Fruit fly (Drosophila melanogaster) whole organism, prepupa: ENCODE results near the gene Gyc89Db.

Source experiments
- Blimp-1 ChIP-seq: fragments of 200-800 bp; sonication (Bioruptor generic); optimal IDR thresholded peaks from 3 replicates; lab custom pipeline; 2017; ENCODE audit warnings: missing biosample characterization, missing genetic modification characterization, mild to moderate bottlenecking, moderate library complexity, missing genetic modification reagents
- CG10669 ChIP-seq: fragments of 200-800 bp; sonication (Bioruptor generic); optimal IDR thresholded peaks from 3 replicates; lab custom pipeline; 2018; ENCODE audit warnings: missing biosample characterization, mild to moderate bottlenecking, missing genetic modification characterization, moderate library complexity
- CG11294 ChIP-seq: fragments of 200-800 bp; sonication (Bioruptor generic); IDR thresholded peaks from 2 replicates; pipeline ENCODE4 v1.3.6; 2022; ENCODE audit warnings: missing biosample characterization, missing genetic modification characterization
- CG15336 ChIP-seq: fragments of 200-800 bp; sonication (Bioruptor generic); IDR thresholded peaks from 2 replicates; pipeline ENCODE4 v1.3.6; 2022; ENCODE audit warnings: missing biosample characterization, missing genetic modification characterization
- CG1621 ChIP-seq: fragments of 200-800 bp; sonication (Bioruptor generic); optimal IDR thresholded peaks from 3 replicates; lab custom pipeline; 2018; ENCODE audit warnings: missing biosample characterization, mild to moderate bottlenecking, missing genetic modification characterization
- CG3032 ChIP-seq: fragments of 200-800 bp; optimal IDR thresholded peaks from 2 replicates; lab custom pipeline; 2019; ENCODE audit warnings: missing biosample characterization, mild to moderate bottlenecking, missing genetic modification characterization, moderate library complexity
- CG31627 ChIP-seq: fragments of 200-800 bp; sonication (Bioruptor generic); optimal IDR thresholded peaks from 3 replicates; lab custom pipeline; 2016; ENCODE audit warnings: missing biosample characterization, missing genetic modification characterization
- CG32006 ChIP-seq: fragments of 200-800 bp; sonication (Bioruptor generic); optimal IDR thresholded peaks from 3 replicates; lab custom pipeline; 2017; ENCODE audit warnings: missing biosample characterization, mild to moderate bottlenecking, missing genetic modification characterization
- CG34406 ChIP-seq: fragments of 200-800 bp; sonication (Bioruptor generic); optimal IDR thresholded peaks from 3 replicates; lab custom pipeline; 2016; ENCODE audit warnings: missing biosample characterization, missing genetic modification characterization
- CG4318 ChIP-seq: fragments of 200-800 bp; sonication (Bioruptor generic); optimal IDR thresholded peaks from 3 replicates; lab custom pipeline; 2017; ENCODE audit warnings: missing biosample characterization, mild to moderate bottlenecking, missing genetic modification characterization
- CG6163 ChIP-seq: fragments of 200-800 bp; sonication (Bioruptor generic); IDR thresholded peaks from 3 replicates; pipeline ENCODE4 v1.3.6; 2022; ENCODE audit warnings: missing biosample characterization, missing genetic modification characterization
- CG6276 ChIP-seq: fragments of 200-800 bp; sonication (Bioruptor generic); optimal IDR thresholded peaks from 2 replicates; lab custom pipeline; 2017; ENCODE audit warnings: missing biosample characterization, mild to moderate bottlenecking, missing genetic modification characterization
- CG6792 ChIP-seq: fragments of 200-800 bp; sonication (Bioruptor generic); optimal IDR thresholded peaks from 3 replicates; lab custom pipeline; 2016; ENCODE audit warnings: missing biosample characterization, missing genetic modification characterization
- CG8119 ChIP-seq: fragments of 200-800 bp; sonication (Bioruptor generic); IDR thresholded peaks from 3 replicates; pipeline ENCODE4 v1.3.6; 2022; ENCODE audit warnings: missing biosample characterization, missing genetic modification characterization
- CG8632 ChIP-seq: fragments of 200-800 bp; sonication (Bioruptor generic); optimal IDR thresholded peaks from 3 replicates; lab custom pipeline; 2016; ENCODE audit warnings: missing biosample characterization, missing genetic modification characterization
- CG9139 ChIP-seq: fragments of 200-800 bp; sonication (Bioruptor generic); optimal IDR thresholded peaks from 3 replicates; lab custom pipeline; 2017; ENCODE audit warnings: missing biosample characterization, mild to moderate bottlenecking, missing genetic modification characterization
- Eip75B ChIP-seq: fragments of 200-800 bp; sonication (Bioruptor generic); optimal IDR thresholded peaks from 3 replicates; lab custom pipeline; 2016; ENCODE audit warnings: missing biosample characterization, missing genetic modification characterization
- Eip78C ChIP-seq: fragments of 200-800 bp; sonication (Bioruptor generic); peaks from one replicate; lab custom pipeline; 2016; ENCODE audit warnings: missing biosample characterization, missing genetic modification characterization
- Eip93F ChIP-seq: fragments of 200-800 bp; sonication (Bioruptor generic); optimal IDR thresholded peaks from 2 replicates; lab custom pipeline; 2016; ENCODE audit warnings: missing biosample characterization, mild to moderate bottlenecking, missing genetic modification characterization
- Ets96B ChIP-seq: fragments of 200-800 bp; optimal IDR thresholded peaks from 2 replicates; lab custom pipeline; 2019; ENCODE audit warnings: missing biosample characterization, mild to moderate bottlenecking, missing genetic modification characterization, moderate library complexity
- Gug ChIP-seq: fragments of 200-800 bp; sonication (Bioruptor generic); IDR thresholded peaks from 2 replicates; pipeline ENCODE4 v1.3.6; 2022; ENCODE audit warnings: missing biosample characterization, missing genetic modification characterization
- Hr39 ChIP-seq: fragments of 200-800 bp; sonication (Bioruptor generic); optimal IDR thresholded peaks from 2 replicates; lab custom pipeline; 2016; ENCODE audit warnings: missing biosample characterization, missing genetic modification characterization
- Hr4 ChIP-seq: fragments of 200-800 bp; sonication (Bioruptor generic); optimal IDR thresholded peaks from 3 replicates; lab custom pipeline; 2016; ENCODE audit warnings: missing biosample characterization, missing genetic modification characterization
- Lpt ChIP-seq: fragments of 200-800 bp; sonication (Bioruptor generic); optimal IDR thresholded peaks from 3 replicates; lab custom pipeline; 2016; ENCODE audit warnings: missing biosample characterization, missing genetic modification characterization
- Met ChIP-seq: fragments of 200-800 bp; sonication (Bioruptor generic); optimal IDR thresholded peaks from 3 replicates; lab custom pipeline; 2016; ENCODE audit warnings: missing biosample characterization, missing genetic modification characterization
- OdsH ChIP-seq: fragments of 200-800 bp; sonication (Bioruptor generic); optimal IDR thresholded peaks from 3 replicates; lab custom pipeline; 2016; ENCODE audit warnings: missing biosample characterization, missing genetic modification characterization
- Sox14 ChIP-seq: fragments of 200-800 bp; sonication (Bioruptor generic); optimal IDR thresholded peaks from 3 replicates; lab custom pipeline; 2016; ENCODE audit warnings: missing biosample characterization, missing genetic modification characterization
- Sox15 ChIP-seq: fragments of 200-800 bp; sonication (Bioruptor generic); optimal IDR thresholded peaks from 3 replicates; lab custom pipeline; 2016; ENCODE audit warnings: missing biosample characterization, missing genetic modification characterization
- achi ChIP-seq: fragments of 200-800 bp; sonication (Bioruptor generic); optimal IDR thresholded peaks from 3 replicates; lab custom pipeline; 2016; ENCODE audit warnings: missing biosample characterization, missing genetic modification characterization
- acj6 ChIP-seq: fragments of 200-800 bp; sonication (Bioruptor generic); optimal IDR thresholded peaks from 3 replicates; lab custom pipeline; 2016; ENCODE audit warnings: missing biosample characterization, missing genetic modification characterization
- cyc ChIP-seq: fragments of 200-800 bp; sonication (Bioruptor generic); optimal IDR thresholded peaks from 3 replicates; lab custom pipeline; 2016; ENCODE audit warnings: missing biosample characterization, missing genetic modification characterization
- dac ChIP-seq: fragments of 200-800 bp; sonication (Bioruptor generic); optimal IDR thresholded peaks from 2 replicates; lab custom pipeline; 2017; ENCODE audit warnings: missing biosample characterization, mild to moderate bottlenecking, missing genetic modification characterization
- dsx ChIP-seq: fragments of 200-800 bp; optimal IDR thresholded peaks from 3 replicates; lab custom pipeline; 2019; ENCODE audit warnings: missing biosample characterization, mild to moderate bottlenecking, missing genetic modification characterization, moderate library complexity; ENCODE audit not compliant: poor library complexity, severe bottlenecking
- eg ChIP-seq: fragments of 200-800 bp; sonication (Bioruptor generic); IDR thresholded peaks from 3 replicates; pipeline ENCODE4 v1.3.6; 2022; ENCODE audit warnings: missing biosample characterization, missing genetic modification characterization
- esn ChIP-seq: fragments of 200-800 bp; sonication (Bioruptor generic); optimal IDR thresholded peaks from 2 replicates; lab custom pipeline; 2016; ENCODE audit warnings: missing biosample characterization, mild to moderate bottlenecking, missing genetic modification characterization, moderate library complexity
- fd59A ChIP-seq: fragments of 200-800 bp; sonication (Bioruptor generic); optimal IDR thresholded peaks from 2 replicates; lab custom pipeline; 2017; ENCODE audit warnings: missing biosample characterization, mild to moderate bottlenecking, missing genetic modification characterization, missing genetic modification reagents
- fd85E ChIP-seq: fragments of 200-800 bp; sonication (Bioruptor generic); optimal IDR thresholded peaks from 3 replicates; lab custom pipeline; 2016; ENCODE audit warnings: missing biosample characterization, missing genetic modification characterization
- fkh ChIP-seq: fragments of 200-800 bp; sonication (Bioruptor generic); optimal IDR thresholded peaks from 3 replicates; lab custom pipeline; 2017; ENCODE audit warnings: missing biosample characterization, mild to moderate bottlenecking, missing genetic modification characterization, moderate library complexity
- lz ChIP-seq: fragments of 200-800 bp; sonication (Bioruptor generic); optimal IDR thresholded peaks from 3 replicates; lab custom pipeline; 2016; ENCODE audit warnings: missing biosample characterization, missing genetic modification characterization
- net ChIP-seq: fragments of 200-800 bp; sonication (Bioruptor generic); optimal IDR thresholded peaks from 3 replicates; lab custom pipeline; 2016; ENCODE audit warnings: missing biosample characterization, missing genetic modification characterization
- salr ChIP-seq, 2 experiments: fragments of 200-800 bp; sonication (Bioruptor generic); optimal IDR thresholded peaks; 3 replicates each; lab custom pipeline; 2016 to 2018; ENCODE audit warnings: missing biosample characterization in 2 of 2, missing genetic modification characterization in 2 of 2, mild to moderate bottlenecking in 1 of 2
- ss ChIP-seq, 2 experiments: fragments of 200-800 bp; sonication (Bioruptor generic); optimal IDR thresholded peaks; 2 replicates in 1 of 2; 3 replicates in 1 of 2; lab custom pipeline; 2017 to 2018; ENCODE audit warnings: mild to moderate bottlenecking in 2 of 2, missing biosample characterization in 2 of 2, missing genetic modification characterization in 2 of 2, moderate library complexity in 1 of 2
- svp ChIP-seq: fragments of 200-800 bp; sonication (Bioruptor generic); peaks from one replicate; lab custom pipeline; 2016; ENCODE audit warnings: missing biosample characterization, missing genetic modification characterization
- topi ChIP-seq: fragments of 200-800 bp; sonication (Bioruptor generic); optimal IDR thresholded peaks from 3 replicates; lab custom pipeline; 2016; ENCODE audit warnings: missing biosample characterization, missing genetic modification characterization
- vri ChIP-seq: fragments of 200-800 bp; sonication (Bioruptor generic); optimal IDR thresholded peaks from 3 replicates; lab custom pipeline; 2016; ENCODE audit warnings: missing biosample characterization, mild to moderate bottlenecking, missing genetic modification characterization

Gene Gyc89Db

dm6 chr3R:16442937-16443336 lies 34.0 kb upstream of the Gyc89Db start, which contains the start of the genes Ttc1 and CG14882:
Gene Ttc1, minus strand, starts transcription at chr3R:16443007.
Gene CG14882, plus strand, starts transcription at chr3R:16443207.
- TF ChIP-seq Sox15 (GFP tag; lab: Kevin White, UChicago) (peak; percentile 69), Met (GFP tag; lab: Kevin White, UChicago) (no peak), topi (GFP tag; lab: Kevin White, UChicago) (peak; percentile 87), CG1621 (no peak), ss (GFP tag; optimal IDR thresholded peaks at IDR 0.05; lab: Kevin White, UChicago) (peak in 1 of 2 experiments; percentile 39), Hr4 (no peak), vri (GFP tag; lab: Kevin White, UChicago) (peak; percentile 89), Sox14 (GFP tag; lab: Kevin White, UChicago) (peak; percentile 90), Eip78C (GFP tag; lab: Kevin White, UChicago) (peak; percentile 95), Hr39 (GFP tag; lab: Kevin White, UChicago) (peak; percentile 87), dsx (peak; percentile 81), CG32006 (GFP tag; lab: Kevin White, UChicago) (no peak), CG9139 (peak; percentile 63), net (GFP tag; lab: Kevin White, UChicago) (peak; percentile 88), CG8632 (GFP tag; lab: Kevin White, UChicago) (peak; percentile 82), svp (GFP tag; lab: Kevin White, UChicago) (no peak), CG31627 (GFP tag; lab: Kevin White, UChicago) (peak; percentile 87), CG10669 (GFP tag; lab: Kevin White, UChicago) (no peak), CG6276 (no peak), Eip75B (GFP tag; lab: Kevin White, UChicago) (peak; percentile 90), Gug (peak; percentile 75), CG8119 (GFP tag; lab: Robert Waterston, UW) (peak; percentile 90), CG11294 (peak; percentile 72), CG15336 (GFP tag; lab: Robert Waterston, UW) (peak; percentile 94), Eip93F (GFP tag; lab: Kevin White, UChicago) (peak; percentile 61), CG6163 (GFP tag; lab: Robert Waterston, UW) (peak; percentile 89), Lpt (peak; percentile 57), CG6792 (GFP tag; lab: Kevin White, UChicago) (peak; percentile 86), CG34406 (GFP tag; lab: Kevin White, UChicago) (peak; percentile 84), Ets96B (tag; lab: Kevin White, UChicago) (peak; percentile 81), fd59A (peak; percentile 49), Blimp-1 (GFP tag; lab: Kevin White, UChicago) (no peak), acj6 (GFP tag; lab: Kevin White, UChicago) (peak; percentile 89), esn (GFP tag; lab: Kevin White, UChicago) (peak; percentile 92), CG4318 (GFP tag; lab: Kevin White, UChicago) (no peak), achi (peak; percentile 88), dac (GFP tag; lab: Kevin White, UChicago) (no peak), CG3032 (peak; percentile 67), salr (GFP tag; optimal IDR thresholded peaks at IDR 0.05; lab: Kevin White, UChicago) (peak; percentile 29 to 81), fd85E (GFP tag; lab: Kevin White, UChicago) (no peak), OdsH (peak; percentile 91), eg (GFP tag; lab: Robert Waterston, UW) (peak; percentile 92), lz (GFP tag; lab: Kevin White, UChicago) (peak; percentile 88), fkh (GFP tag; lab: Kevin White, UChicago) (no peak), cyc (GFP tag; lab: Kevin White, UChicago) (peak; percentile 72)
- TF ChIP-seq, all 60 proteins: peak for 33
